Worm (Caenorhabditis elegans): ENCODE measurements around the gene fbxb-106.

DNA sequence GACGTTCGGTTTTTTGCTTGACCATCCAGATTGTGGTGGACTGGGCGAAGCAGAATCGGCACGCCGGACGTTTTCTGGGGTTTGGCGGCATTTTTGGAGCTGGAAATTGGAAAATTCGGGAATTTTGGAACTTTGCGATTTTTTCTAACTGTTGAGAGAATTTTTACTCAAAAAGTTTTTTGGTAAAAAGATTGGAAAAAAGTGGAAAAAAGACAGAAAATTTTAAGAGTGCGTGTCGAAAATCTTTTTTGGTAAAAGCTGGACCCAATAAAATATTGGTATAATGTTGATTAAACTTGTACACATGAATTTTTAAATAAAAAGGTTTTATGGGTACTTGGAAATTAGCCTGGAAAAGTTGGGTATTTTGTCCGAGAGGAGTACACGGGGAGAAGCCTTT, 20.0 kb upstream of the fbxb-106 start, which contains the start of gene T05A8.7:
- no peak for TF ChIP-seq egl-27 (tag; optimal IDR thresholded peaks at IDR 0.05)
- TF ChIP-seq unc-62 (GFP tag; optimal IDR thresholded peaks at IDR 0.05), result no peak
- TF ChIP-seq mab-5 (tag; optimal IDR thresholded peaks at IDR 0.05), result no peak
- no peak for TF ChIP-seq nhr-237 (tag; optimal IDR thresholded peaks at IDR 0.05)
- no peak for TF ChIP-seq aly-2 (tag; optimal IDR thresholded peaks at IDR 0.05)
- no peak for TF ChIP-seq ama-1 (optimal IDR thresholded peaks at IDR 0.05)
- no peak for TF ChIP-seq C34F6.9 (tag; optimal IDR thresholded peaks at IDR 0.05)
- no peak for TF ChIP-seq nhr-6 (tag; optimal IDR thresholded peaks at IDR 0.05)
- no peak for TF ChIP-seq blmp-1 (tag; optimal IDR thresholded peaks at IDR 0.05; ENCODE audit: insufficient read depth)
- TF ChIP-seq nhr-77 (tag; optimal IDR thresholded peaks at IDR 0.05), result no peak
